Worm (Caenorhabditis elegans) whole organism, young adult: ENCODE data around the gene F28C6.10.

ENCODE experiments used
- B0019.2 ChIP-seq: fragments of 200-800 bp; sonication (Bioruptor generic); conservative IDR thresholded peaks from 2 replicates; pipeline ENCODE4 v1.3.6; 2022; ENCODE audit warnings: missing genetic modification reagents, missing genetic modification characterization, missing compliant biosample characterization
- B0336.3 ChIP-seq: fragments of 200-800 bp; sonication (Bioruptor generic); IDR thresholded peaks from 2 replicates; pipeline ENCODE4 v1.3.6; 2022; ENCODE audit warnings: missing genetic modification characterization, missing compliant biosample characterization
- C06A6.2 ChIP-seq: fragments of 200-800 bp; sonication (Bioruptor generic); conservative IDR thresholded peaks from 2 replicates; pipeline ENCODE4 v1.3.6; 2022; ENCODE audit warnings: missing genetic modification characterization, missing compliant biosample characterization
- C17E4.6 ChIP-seq: fragments of 200-800 bp; sonication (Bioruptor generic); IDR thresholded peaks from 2 replicates; pipeline ENCODE4 v1.3.6; 2022; ENCODE audit warnings: missing genetic modification reagents, missing genetic modification characterization, missing compliant biosample characterization
- D2030.7 ChIP-seq: fragments of 200-800 bp; sonication (Bioruptor generic); IDR thresholded peaks from 2 replicates; pipeline ENCODE4 v1.3.6; 2022; ENCODE audit warnings: missing genetic modification reagents, missing genetic modification characterization, missing compliant biosample characterization
- F10E7.11 ChIP-seq: sonication (generic microtip); optimal IDR thresholded peaks from 2 replicates; lab custom pipeline; 2017; ENCODE audit warnings: mild to moderate bottlenecking, missing genetic modification characterization, moderate library complexity, missing compliant biosample characterization
- F23B12.7 ChIP-seq: sonication (generic microtip); optimal IDR thresholded peaks from 2 replicates; lab custom pipeline; 2017; ENCODE audit warnings: missing genetic modification characterization, mild to moderate bottlenecking, missing compliant biosample characterization, antibody characterized with exemption, moderate library complexity; ENCODE audit not compliant: insufficient read depth
- F37B4.10 ChIP-seq: fragments of 200-800 bp; sonication (Bioruptor generic); IDR thresholded peaks from 2 replicates; pipeline ENCODE4 v1.3.6; 2022; ENCODE audit warnings: missing genetic modification characterization, missing compliant biosample characterization
- F39B2.1 ChIP-seq: fragments of 200-800 bp; sonication (Bioruptor generic); IDR thresholded peaks from 2 replicates; pipeline ENCODE4 v1.3.6; 2022; ENCODE audit warnings: missing genetic modification reagents, missing genetic modification characterization, missing compliant biosample characterization
- F52B5.7 ChIP-seq: sonication (generic microtip); optimal IDR thresholded peaks from 2 replicates; lab custom pipeline; 2016; ENCODE audit warnings: mild to moderate bottlenecking, missing genetic modification characterization, missing compliant biosample characterization
- Y53G8AR.9 ChIP-seq: fragments of 200-800 bp; sonication (Bioruptor generic); conservative IDR thresholded peaks from 2 replicates; pipeline ENCODE4 v1.3.6; 2022; ENCODE audit warnings: missing genetic modification reagents, missing genetic modification characterization, missing compliant biosample characterization
- Y67H2A.10 ChIP-seq: fragments of 200-800 bp; sonication (Bioruptor generic); conservative IDR thresholded peaks from 2 replicates; pipeline ENCODE4 v1.3.6; 2022; ENCODE audit warnings: missing genetic modification reagents, missing genetic modification characterization, missing compliant biosample characterization
- Y79H2A.3 ChIP-seq: fragments of 200-800 bp; sonication (Bioruptor generic); conservative IDR thresholded peaks from 2 replicates; pipeline ENCODE4 v1.3.6; 2022; ENCODE audit warnings: missing genetic modification reagents, missing genetic modification characterization, missing compliant biosample characterization
- aptf-3 ChIP-seq: fragments of 200-800 bp; sonication (Bioruptor generic); IDR thresholded peaks from 2 replicates; pipeline ENCODE4 v1.3.6; 2022; ENCODE audit warnings: missing genetic modification characterization, missing compliant biosample characterization
- bed-1 ChIP-seq: fragments of 200-800 bp; sonication (Bioruptor generic); IDR thresholded peaks from 2 replicates; pipeline ENCODE4 v1.3.6; 2022; ENCODE audit warnings: missing genetic modification reagents, missing genetic modification characterization, missing compliant biosample characterization
- cebp-2 ChIP-seq: fragments of 200-800 bp; sonication (Bioruptor generic); IDR thresholded peaks from 2 replicates; pipeline ENCODE4 v1.3.6; 2022; ENCODE audit warnings: missing genetic modification characterization, missing compliant biosample characterization
- ceh-27 ChIP-seq: fragments of 200-800 bp; sonication (Bioruptor generic); optimal IDR thresholded peaks from 2 replicates; lab custom pipeline; 2018; ENCODE audit warnings: mild to moderate bottlenecking, missing genetic modification characterization, moderate library complexity, missing compliant biosample characterization
- ceh-40 ChIP-seq: fragments of 200-800 bp; sonication (Bioruptor generic); IDR thresholded peaks from 2 replicates; pipeline ENCODE4 v1.3.6; 2022; ENCODE audit warnings: missing genetic modification characterization, missing compliant biosample characterization
- ceh-58 ChIP-seq: fragments of 200-800 bp; sonication (Bioruptor generic); IDR thresholded peaks from 2 replicates; pipeline ENCODE4 v1.3.6; 2022; ENCODE audit warnings: missing genetic modification characterization, missing compliant biosample characterization
- ceh-79 ChIP-seq: sonication (generic microtip); optimal IDR thresholded peaks from 2 replicates; lab custom pipeline; 2017; ENCODE audit warnings: mild to moderate bottlenecking, missing genetic modification characterization, missing compliant biosample characterization
- chd-7 ChIP-seq: sonication (generic microtip); optimal IDR thresholded peaks from 2 replicates; lab custom pipeline; 2016; ENCODE audit warnings: mild to moderate bottlenecking, missing genetic modification characterization, moderate library complexity, missing compliant biosample characterization
- dox-1 ChIP-seq: fragments of 200-800 bp; sonication (Bioruptor generic); IDR thresholded peaks from 2 replicates; pipeline ENCODE4 v1.3.6; 2022; ENCODE audit warnings: missing genetic modification reagents, missing genetic modification characterization, missing compliant biosample characterization
- egl-44 ChIP-seq: fragments of 200-800 bp; sonication (Bioruptor generic); IDR thresholded peaks from 2 replicates; pipeline ENCODE4 v1.3.6; 2022; ENCODE audit warnings: missing genetic modification reagents, missing genetic modification characterization, missing compliant biosample characterization
- egrh-3 ChIP-seq: fragments of 200-800 bp; sonication (Bioruptor generic); IDR thresholded peaks from 2 replicates; pipeline ENCODE4 v1.3.6; 2022; ENCODE audit warnings: missing genetic modification reagents, missing genetic modification characterization, missing compliant biosample characterization
- him-1 ChIP-seq: sonication (generic microtip); optimal IDR thresholded peaks from 2 replicates; lab custom pipeline; 2016; ENCODE audit warnings: missing genotype, missing genetic modification reagents, missing genetic modification characterization, missing compliant biosample characterization
- hmg-1.2 ChIP-seq: fragments of 200-800 bp; sonication (Bioruptor generic); IDR thresholded peaks from 2 replicates; pipeline ENCODE4 v1.3.6; 2022; ENCODE audit warnings: missing genetic modification reagents, missing genetic modification characterization, missing compliant biosample characterization
- hrde-1 ChIP-seq: sonication (generic microtip); optimal IDR thresholded peaks from 2 replicates; lab custom pipeline; 2016; ENCODE audit warnings: missing genetic modification characterization, mild to moderate bottlenecking, missing compliant biosample characterization, moderate library complexity, missing genotype, missing genetic modification reagents, borderline replicate concordance
- hsf-1 ChIP-seq: fragments of 200-800 bp; sonication (Bioruptor generic); IDR thresholded peaks from 2 replicates; pipeline ENCODE4 v1.3.6; 2022; ENCODE audit warnings: missing genetic modification reagents, missing genetic modification characterization, missing compliant biosample characterization
- let-607 ChIP-seq, 2 experiments: fragments of 200-800 bp in 1 of 2; sonication (Bioruptor generic) in 1 of 2; sonication (generic microtip) in 1 of 2; optimal IDR thresholded peaks; 2 replicates each; lab custom pipeline; 2016 to 2018; ENCODE audit warnings: mild to moderate bottlenecking in 2 of 2, missing compliant biosample characterization in 2 of 2, missing genetic modification characterization in 2 of 2, moderate library complexity in 2 of 2, missing genotype in 1 of 2
- lin-35 ChIP-seq, 3 experiments: fragments of 150-350 bp in 2 of 3; sonication (generic microtip) in 1 of 3; optimal IDR thresholded peaks; 2 replicates each; lab custom pipeline; 2014 to 2018; ENCODE audit warnings: missing biosample characterization in 3 of 3, missing genetic modification characterization in 3 of 3, missing genetic modification reagents in 3 of 3
- madf-3 ChIP-seq: fragments of 200-800 bp; sonication (Bioruptor generic); IDR thresholded peaks from 2 replicates; pipeline ENCODE4 v1.3.6; 2022; ENCODE audit warnings: missing genetic modification reagents, missing genetic modification characterization, missing compliant biosample characterization
- madf-6 ChIP-seq: fragments of 200-800 bp; sonication (Bioruptor generic); IDR thresholded peaks from 2 replicates; pipeline ENCODE4 v1.3.6; 2022; ENCODE audit warnings: missing genetic modification reagents, missing genetic modification characterization, missing compliant biosample characterization
- mes-4 ChIP-seq: sonication (generic microtip); optimal IDR thresholded peaks from 2 replicates; lab custom pipeline; 2016; ENCODE audit warnings: missing genotype, missing genetic modification characterization, missing compliant biosample characterization
- nfya-1 ChIP-seq: sonication (generic microtip); optimal IDR thresholded peaks from 2 replicates; lab custom pipeline; 2017; ENCODE audit warnings: antibody characterized with exemption, missing compliant biosample characterization, missing genetic modification characterization, borderline replicate concordance; ENCODE audit not compliant: insufficient read depth
- nhr-27 ChIP-seq: fragments of 200-800 bp; sonication (Bioruptor generic); optimal IDR thresholded peaks from 2 replicates; lab custom pipeline; 2018; ENCODE audit warnings: mild to moderate bottlenecking, missing genetic modification characterization, moderate library complexity, missing compliant biosample characterization
- nhr-80 ChIP-seq: sonication (generic microtip); optimal IDR thresholded peaks from 2 replicates; lab custom pipeline; 2016; ENCODE audit warnings: missing genetic modification characterization, missing compliant biosample characterization
- pbrm-1 ChIP-seq: fragments of 200-800 bp; sonication (Bioruptor generic); IDR thresholded peaks from 2 replicates; pipeline ENCODE4 v1.3.6; 2022; ENCODE audit warnings: missing genetic modification reagents, missing genetic modification characterization, missing compliant biosample characterization
- pha-4 ChIP-seq: fragments of 150-350 bp; sonication (generic microtip); optimal IDR thresholded peaks from 2 replicates; lab custom pipeline; 2014; ENCODE audit warnings: missing biosample characterization, missing genetic modification reagents, missing genetic modification characterization
- snpc-1.1 ChIP-seq: sonication (generic microtip); optimal IDR thresholded peaks from 2 replicates; lab custom pipeline; 2017; ENCODE audit warnings: missing genetic modification characterization, mild to moderate bottlenecking, missing compliant biosample characterization, antibody characterized with exemption, moderate library complexity, missing genotype, missing genetic modification reagents; ENCODE audit not compliant: insufficient read depth
- snpc-4 ChIP-seq, 5 experiments: fragments of 150-350 bp in 1 of 5; sonication (generic microtip) in 4 of 5; optimal IDR thresholded peaks; 2 replicates each; lab custom pipeline; 2014 to 2018; ENCODE audit warnings: missing genetic modification characterization in 5 of 5, missing biosample characterization in 3 of 5, antibody characterized with exemption in 2 of 5, mild to moderate bottlenecking in 2 of 5, missing compliant biosample characterization in 2 of 5, missing genotype in 2 of 5, moderate library complexity in 2 of 5, missing genetic modification reagents in 1 of 5
- tbp1 ChIP-seq: fragments of 200-800 bp; sonication (Bioruptor generic); optimal IDR thresholded peaks from 2 replicates; lab custom pipeline; 2018; ENCODE audit warnings: mild to moderate bottlenecking, missing genetic modification characterization, missing compliant biosample characterization
- tlf-1 ChIP-seq: fragments of 200-800 bp; sonication (Bioruptor generic); optimal IDR thresholded peaks from 2 replicates; lab custom pipeline; 2018; ENCODE audit warnings: mild to moderate bottlenecking, missing genetic modification characterization, missing compliant biosample characterization
- unc-62 ChIP-seq: fragments of 150-350 bp; optimal IDR thresholded peaks from 2 replicates; lab custom pipeline; 2014; ENCODE audit warnings: missing biosample characterization, missing genetic modification reagents, missing genetic modification characterization
- zfh-2 ChIP-seq: fragments of 200-800 bp; sonication (Bioruptor generic); conservative IDR thresholded peaks from 2 replicates; pipeline ENCODE4 v1.3.6; 2022; ENCODE audit warnings: missing genetic modification reagents, missing genetic modification characterization, missing compliant biosample characterization
- ztf-22 ChIP-seq: fragments of 200-800 bp; sonication (Bioruptor generic); optimal IDR thresholded peaks from 2 replicates; lab custom pipeline; 2018; ENCODE audit warnings: mild to moderate bottlenecking, missing genetic modification characterization, moderate library complexity, missing compliant biosample characterization
- ztf-26 ChIP-seq: sonication (generic microtip); optimal IDR thresholded peaks from 2 replicates; lab custom pipeline; 2017; ENCODE audit warnings: missing genetic modification characterization, missing compliant biosample characterization
- ztf-6 ChIP-seq: fragments of 200-800 bp; sonication (Bioruptor generic); IDR thresholded peaks from 2 replicates; pipeline ENCODE4 v1.3.6; 2022; ENCODE audit warnings: missing genetic modification reagents, missing genetic modification characterization, missing compliant biosample characterization

F28C6.10 gene

DNA sequence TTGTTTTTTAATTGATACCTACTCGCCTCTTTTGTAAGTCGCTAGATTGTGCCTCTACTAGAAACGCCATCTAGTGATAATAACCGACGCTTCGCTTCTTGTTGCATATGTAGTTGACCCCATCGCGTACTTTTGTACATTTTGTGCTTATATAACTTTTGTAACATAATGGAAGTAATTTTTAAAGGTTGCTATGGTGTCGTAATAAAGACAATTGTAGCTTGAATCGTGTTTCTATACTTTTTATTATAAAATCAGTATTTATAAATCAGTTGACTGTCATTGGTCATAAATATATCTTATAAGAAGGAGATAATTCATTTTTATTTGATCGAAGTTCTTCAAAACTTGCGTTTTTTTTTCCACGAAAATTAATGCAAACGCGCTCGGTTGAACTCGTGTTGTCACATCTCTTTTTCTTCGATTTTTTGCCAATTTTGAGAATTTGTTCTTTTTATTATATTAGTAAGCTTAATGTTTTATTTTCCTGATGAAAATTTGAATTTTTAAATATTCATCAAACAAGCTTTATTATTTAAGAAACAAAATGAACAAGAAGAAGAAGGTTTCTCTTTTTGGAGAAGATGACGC is 30.2 kb upstream of the F28C6.10 start, which contains the start of gene F54C9.9 (continued):
- peak; percentile 32; the same call in 1 of the 2 replicates for TF ChIP-seq hmg-1.2 (GFP tag; lab: Robert Waterston, UW)
- no peak for TF ChIP-seq F39B2.1 (GFP tag; lab: Robert Waterston, UW)
- peak; percentile 71 for TF ChIP-seq Y53G8AR.9 (GFP tag; lab: Robert Waterston, UW)
- TF ChIP-seq nhr-80 (tag; lab: Kevin White, UChicago), result no peak
- TF ChIP-seq ztf-22 (GFP tag; lab: Kevin White, UChicago), result no peak
- TF ChIP-seq egrh-3, result no peak
- TF ChIP-seq B0336.3 (GFP tag; lab: Robert Waterston, UW), result peak; percentile 73; the same call in 1 of the 2 replicates
- no peak for TF ChIP-seq D2030.7 (GFP tag; lab: Robert Waterston, UW)
- no peak for TF ChIP-seq F10E7.11 (tag; lab: Kevin White, UChicago)
- peak; percentile 23 for TF ChIP-seq him-1
- no peak for TF ChIP-seq ceh-58
- TF ChIP-seq ztf-6 (GFP tag; lab: Robert Waterston, UW), result no peak
- TF ChIP-seq madf-6, result peak; percentile 71
- no peak for TF ChIP-seq chd-7 (tag; lab: Kevin White, UChicago)
- TF ChIP-seq pbrm-1 (GFP tag; lab: Robert Waterston, UW), result 0 out of 2 replicates have a peak, but pooled peaks have one; percentile 31
- peak; percentile 74; the same call in 1 of the 2 replicates for TF ChIP-seq madf-3
- no peak for TF ChIP-seq egl-44 (GFP tag; lab: Robert Waterston, UW)
- peak in 1 of 3 experiments; percentile 41 for TF ChIP-seq lin-35 (GFP tag; optimal IDR thresholded peaks at IDR 0.05; lab: Kevin White, UChicago)
- TF ChIP-seq ztf-26 (tag; lab: Kevin White, UChicago), result no peak
- no peak for TF ChIP-seq unc-62
- peak; percentile 87 for TF ChIP-seq Y79H2A.3 (GFP tag; lab: Robert Waterston, UW)
- TF ChIP-seq C06A6.2, result no peak
- no peak for TF ChIP-seq Y67H2A.10 (GFP tag; lab: Robert Waterston, UW)
- TF ChIP-seq snpc-4 (GFP tag; optimal IDR thresholded peaks at IDR 0.05; lab: Kevin White, UChicago), result peak; percentile 44
- TF ChIP-seq snpc-4 (tag; optimal IDR thresholded peaks at IDR 0.05; lab: Kevin White, UChicago), result peak in 2 of 4 experiments; percentile 19 to 27
- peak; percentile 11 for TF ChIP-seq tbp1 (GFP tag; lab: Kevin White, UChicago)
- TF ChIP-seq B0019.2, result no peak
- no peak for TF ChIP-seq pha-4 (tag; lab: Kevin White, UChicago)
- TF ChIP-seq bed-1, result no peak
- TF ChIP-seq nhr-27, result no peak
- TF ChIP-seq F37B4.10 (GFP tag; lab: Robert Waterston, UW), result no peak
- no peak for TF ChIP-seq F52B5.7 (tag; lab: Kevin White, UChicago)
- TF ChIP-seq ceh-79 (tag; lab: Kevin White, UChicago), result no peak
- no peak for TF ChIP-seq mes-4 (tag; lab: Kevin White, UChicago)
- no peak for TF ChIP-seq aptf-3 (GFP tag; lab: Robert Waterston, UW)
- TF ChIP-seq ceh-27, result no peak
- peak; percentile 48; the same call in 1 of the 2 replicates for TF ChIP-seq C17E4.6
- no peak for TF ChIP-seq tlf-1 (GFP tag; lab: Kevin White, UChicago)
- peak; percentile 6 for TF ChIP-seq F23B12.7 (tag; lab: Kevin White, UChicago)
- no peak for TF ChIP-seq let-607 (tag; optimal IDR thresholded peaks at IDR 0.05; lab: Kevin White, UChicago)
- TF ChIP-seq hrde-1 (tag; lab: Kevin White, UChicago), result peak; percentile 46
- TF ChIP-seq ceh-40 (GFP tag; lab: Robert Waterston, UW), result 0 out of 2 replicates have a peak, but pooled peaks have one; percentile 2
- TF ChIP-seq zfh-2, result no peak
- TF ChIP-seq hsf-1, result 0 out of 2 replicates have a peak, but pooled peaks have one; percentile 65
- TF ChIP-seq nfya-1 (tag; lab: Kevin White, UChicago), result no peak
- no peak for TF ChIP-seq snpc-1.1 (tag; lab: Kevin White, UChicago)
- TF ChIP-seq dox-1 (GFP tag; lab: Robert Waterston, UW), result no peak
- TF ChIP-seq cebp-2 (GFP tag; lab: Robert Waterston, UW), result no peak
